Fruit fly (Drosophila melanogaster) whole organism, embryonic: Measurements from ENCODE around the gene CG13921.

Source experiments
- CG10209 ChIP-seq: fragments of 200-800 bp; sonication (Bioruptor generic); optimal IDR thresholded peaks from 3 replicates; lab custom pipeline; 2017; ENCODE audit warnings: missing biosample characterization, mild to moderate bottlenecking, missing genetic modification characterization, missing genetic modification reagents
- CG11085 ChIP-seq: fragments of 200-800 bp; sonication (Bioruptor generic); IDR thresholded peaks from 2 replicates; pipeline ENCODE4 v1.3.6; 2022; ENCODE audit warnings: missing biosample characterization, missing genetic modification characterization
- CG11398 ChIP-seq: fragments of 200-800 bp; sonication (Bioruptor generic); optimal IDR thresholded peaks from 2 replicates; lab custom pipeline; 2016; ENCODE audit warnings: missing biosample characterization, missing genetic modification characterization
- CG12659 ChIP-seq: fragments of 200-800 bp; sonication (Bioruptor generic); optimal IDR thresholded peaks from 3 replicates; lab custom pipeline; 2017; ENCODE audit warnings: mild to moderate bottlenecking, missing biosample characterization, missing genetic modification reagents, missing genetic modification characterization
- CG13424 ChIP-seq: fragments of 200-800 bp; sonication (Bioruptor generic); optimal IDR thresholded peaks from 2 replicates; lab custom pipeline; 2019; ENCODE audit warnings: missing biosample characterization, mild to moderate bottlenecking, missing genetic modification characterization, moderate library complexity
- CG15479 ChIP-seq: fragments of 200-800 bp; sonication (Bioruptor generic); optimal IDR thresholded peaks from 3 replicates; lab custom pipeline; 2019; ENCODE audit warnings: missing biosample characterization, mild to moderate bottlenecking, missing genetic modification characterization, moderate library complexity
- CG17359 ChIP-seq: fragments of 200-800 bp; sonication (Bioruptor generic); optimal IDR thresholded peaks from 3 replicates; lab custom pipeline; 2018; ENCODE audit warnings: missing biosample characterization, mild to moderate bottlenecking, missing genetic modification characterization, moderate library complexity
- CG17612 ChIP-seq: fragments of 200-800 bp; sonication (Bioruptor generic); IDR thresholded peaks from 2 replicates; pipeline ENCODE4 v1.3.6; 2022; ENCODE audit warnings: missing biosample characterization, missing genetic modification characterization
- CG4617 ChIP-seq: fragments of 200-800 bp; sonication (Bioruptor generic); optimal IDR thresholded peaks from 3 replicates; lab custom pipeline; 2016; ENCODE audit warnings: missing biosample characterization, missing genetic modification characterization, borderline replicate concordance
- CG6813 ChIP-seq: fragments of 200-800 bp; sonication (Bioruptor generic); optimal IDR thresholded peaks from 2 replicates; lab custom pipeline; 2017; ENCODE audit warnings: missing biosample characterization, missing genetic modification characterization, mild to moderate bottlenecking, moderate library complexity, missing genetic modification reagents
- CG7556 ChIP-seq: fragments of 200-800 bp; sonication (Bioruptor generic); optimal IDR thresholded peaks from 2 replicates; lab custom pipeline; 2017; ENCODE audit warnings: missing biosample characterization, mild to moderate bottlenecking, missing genetic modification characterization
- CTCF ChIP-seq: fragments of 200-800 bp; sonication (Bioruptor generic); optimal IDR thresholded peaks from 2 replicates; lab custom pipeline; 2017; ENCODE audit warnings: missing biosample characterization, mild to moderate bottlenecking, missing genetic modification characterization, moderate library complexity
- Drgx ChIP-seq: fragments of 200-800 bp; sonication (Bioruptor generic); IDR thresholded peaks from 2 replicates; pipeline ENCODE4 v1.3.6; 2022; ENCODE audit warnings: missing biosample characterization, missing genetic modification characterization
- ERR ChIP-seq: fragments of 200-800 bp; sonication (Bioruptor generic); optimal IDR thresholded peaks from 2 replicates; lab custom pipeline; 2016; ENCODE audit warnings: missing biosample characterization, missing genetic modification characterization
- Ets65A ChIP-seq: fragments of 200-800 bp; sonication (Bioruptor generic); peaks from one replicate; lab custom pipeline; 2016; ENCODE audit warnings: missing biosample characterization, missing genetic modification characterization
- Pdp1 ChIP-seq, 2 experiments: fragments of 200-800 bp; sonication (Bioruptor generic); optimal IDR thresholded peaks; 3 replicates each; lab custom pipeline; 2016; ENCODE audit warnings: missing biosample characterization in 2 of 2, missing genetic modification characterization in 2 of 2, mild to moderate bottlenecking in 1 of 2, moderate library complexity in 1 of 2
- Sox100B ChIP-seq: fragments of 200-800 bp; sonication (Bioruptor generic); optimal IDR thresholded peaks from 3 replicates; lab custom pipeline; 2018; ENCODE audit warnings: missing biosample characterization, mild to moderate bottlenecking, missing genetic modification characterization
- TFAM ChIP-seq: fragments of 200-800 bp; sonication (Bioruptor generic); optimal IDR thresholded peaks from 2 replicates; lab custom pipeline; 2017; ENCODE audit warnings: missing biosample characterization, missing genetic modification characterization, inconsistent platforms
- Usf ChIP-seq: fragments of 200-800 bp; sonication (Bioruptor generic); optimal IDR thresholded peaks from 2 replicates; lab custom pipeline; 2017; ENCODE audit warnings: missing genotype, missing biosample characterization, missing genetic modification characterization
- ase ChIP-seq: fragments of 200-800 bp; sonication (Bioruptor generic); IDR thresholded peaks from 3 replicates; pipeline ENCODE4 v1.3.6; 2022; ENCODE audit warnings: missing biosample characterization, missing genetic modification characterization
- bowl ChIP-seq: fragments of 200-800 bp; sonication (Bioruptor generic); IDR thresholded peaks from 2 replicates; pipeline ENCODE4 v1.3.6; 2022; ENCODE audit warnings: missing biosample characterization, missing genetic modification characterization
- chn ChIP-seq: fragments of 200-800 bp; sonication (Bioruptor generic); optimal IDR thresholded peaks from 2 replicates; lab custom pipeline; 2016; ENCODE audit warnings: missing biosample characterization, missing genetic modification characterization
- cwo ChIP-seq: fragments of 200-800 bp; sonication (Bioruptor generic); optimal IDR thresholded peaks from 3 replicates; lab custom pipeline; 2017; ENCODE audit warnings: missing biosample characterization, missing genetic modification characterization, mild to moderate bottlenecking, moderate library complexity, missing genetic modification reagents
- da ChIP-seq: fragments of 200-800 bp; sonication (Bioruptor generic); optimal IDR thresholded peaks from 2 replicates; lab custom pipeline; 2016; ENCODE audit warnings: missing biosample characterization, missing genetic modification characterization
- emc ChIP-seq: fragments of 200-800 bp; sonication (Bioruptor generic); optimal IDR thresholded peaks from 2 replicates; lab custom pipeline; 2016; ENCODE audit warnings: missing biosample characterization, missing genetic modification characterization
- grn ChIP-seq: fragments of 200-800 bp; sonication (Bioruptor generic); optimal IDR thresholded peaks from 3 replicates; lab custom pipeline; 2017; ENCODE audit warnings: missing biosample characterization, missing genetic modification characterization
- lov ChIP-seq, 2 experiments: fragments of 200-800 bp in 1 of 2; fragments of >200 bp in 1 of 2; sonication (Bioruptor generic) in 1 of 2; IDR thresholded peaks in 1 of 2; optimal IDR thresholded peaks in 1 of 2; 2 replicates in 1 of 2; 3 replicates in 1 of 2; pipeline versions ENCODE4 v1.3.6 to Lab custom; 2017 to 2022; ENCODE audit warnings: missing biosample characterization in 1 of 2, missing genetic modification characterization in 1 of 2
- luna ChIP-seq: fragments of 200-800 bp; sonication (Bioruptor generic); optimal IDR thresholded peaks from 2 replicates; lab custom pipeline; 2016; ENCODE audit warnings: missing biosample characterization, missing genetic modification characterization
- nau ChIP-seq: fragments of 200-800 bp; sonication (Bioruptor generic); optimal IDR thresholded peaks from 3 replicates; lab custom pipeline; 2017; ENCODE audit warnings: missing biosample characterization, mild to moderate bottlenecking, missing genetic modification characterization, missing genetic modification reagents
- phol ChIP-seq: fragments of 200-800 bp; sonication (Bioruptor generic); optimal IDR thresholded peaks from 3 replicates; lab custom pipeline; 2018; ENCODE audit warnings: missing biosample characterization, mild to moderate bottlenecking, missing genetic modification characterization, moderate library complexity
- salm ChIP-seq: fragments of 200-800 bp; sonication (Bioruptor generic); optimal IDR thresholded peaks from 2 replicates; lab custom pipeline; 2018; ENCODE audit warnings: missing biosample characterization, mild to moderate bottlenecking, missing genetic modification characterization
- sob ChIP-seq: fragments of 200-800 bp; sonication (Bioruptor generic); IDR thresholded peaks from 2 replicates; pipeline ENCODE4 v1.3.6; 2022; ENCODE audit warnings: missing biosample characterization, missing genetic modification characterization
- sr ChIP-seq: fragments of 200-800 bp; sonication (Bioruptor generic); IDR thresholded peaks from 3 replicates; pipeline ENCODE4 v1.3.6; 2022; ENCODE audit warnings: missing biosample characterization, missing genetic modification characterization
- tin ChIP-seq: fragments of 200-800 bp; sonication (Bioruptor generic); optimal IDR thresholded peaks from 3 replicates; lab custom pipeline; 2016; ENCODE audit warnings: missing biosample characterization, missing genetic modification characterization
- twi ChIP-seq: fragments of 200-800 bp; optimal IDR thresholded peaks from 2 replicates; lab custom pipeline; 2019; ENCODE audit warnings: missing biosample characterization, mild to moderate bottlenecking, missing genetic modification characterization, moderate library complexity

Gene CG13921

dm6 chr3L:1709161-1709560 is 37.5 kb upstream of the CG13921 start:
- TF ChIP-seq twi, result no peak
- TF ChIP-seq Ets65A (GFP tag; lab: Kevin White, UChicago), result peak; percentile 80

dm6 chr3L:1710562-1710961 is 36.1 kb upstream of the CG13921 start:
- TF ChIP-seq sob (GFP tag; lab: Robert Waterston, UW) (no peak), Usf (GFP tag; lab: Kevin White, UChicago) (no peak), Drgx (GFP tag; lab: Robert Waterston, UW) (peak; percentile 32; the same call in 1 of the 2 replicates), sr (GFP tag; lab: Robert Waterston, UW) (no peak), ERR (GFP tag; lab: Kevin White, UChicago) (no peak), tin (GFP tag; lab: Kevin White, UChicago) (no peak), CG7556 (GFP tag; lab: Kevin White, UChicago) (no peak), CG11085 (no peak)

dm6 chr3L:1711218-1711617 is 35.5 kb upstream of the CG13921 start:
- TF ChIP-seq chn (no peak), emc (GFP tag; lab: Kevin White, UChicago) (no peak), CTCF (GFP tag; lab: Kevin White, UChicago) (no peak), nau (GFP tag; lab: Kevin White, UChicago) (no peak)

- TF ChIP-seq lov (optimal IDR thresholded peaks at IDR 0.05; lab: Kevin White, UChicago), result no peak
- no peak for TF ChIP-seq lov (GFP tag; IDR thresholded peaks at IDR 0.05; lab: Robert Waterston, UW)
- no peak for TF ChIP-seq CG4617
- no peak for TF ChIP-seq bowl (GFP tag; lab: Robert Waterston, UW)
- no peak for TF ChIP-seq TFAM
- TF ChIP-seq CG12659 (GFP tag; lab: Kevin White, UChicago), result no peak
- TF ChIP-seq CG13424, result no peak
- no peak for TF ChIP-seq CG17612 (GFP tag; lab: Robert Waterston, UW)
These were observed 23.7 kb upstream of the CG13921 start, which contains the start of gene CG18171 for dm6 chr3L:1723053-1723452. Gene CG18171, minus strand, starts transcription at chr3L:1723153.

DNA sequence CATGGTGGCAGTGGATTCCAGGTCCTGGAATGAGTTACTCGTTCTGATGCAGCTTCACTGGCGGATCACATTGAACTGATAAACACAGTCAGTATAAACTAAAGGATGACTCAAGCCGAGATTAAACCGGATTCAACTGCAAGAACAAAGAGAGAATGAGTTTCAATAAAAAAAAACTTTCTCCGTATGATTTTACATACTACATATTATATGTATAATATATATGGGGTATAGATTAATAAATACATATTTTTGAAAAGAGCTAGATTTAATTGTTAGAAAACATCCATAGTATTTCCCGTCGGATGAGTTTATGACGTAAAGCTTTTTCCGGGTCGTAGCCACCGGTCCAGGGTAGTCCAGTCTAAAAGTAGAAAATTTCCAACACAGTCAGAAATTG is 22.6 kb upstream of the CG13921 start, which contains the start of gene CG12035:
Gene CG12035 (plus strand): TSS at position 301 of the 400 bp plus-strand sequence.
- no peak for TF ChIP-seq da (GFP tag; lab: Kevin White, UChicago)
- no peak for TF ChIP-seq Drgx (GFP tag; lab: Robert Waterston, UW)
- no peak for TF ChIP-seq CG17359 (tag; lab: Kevin White, UChicago)
- no peak for TF ChIP-seq CG11398 (GFP tag; lab: Kevin White, UChicago)
- TF ChIP-seq bowl (GFP tag; lab: Robert Waterston, UW), result no peak

DNA sequence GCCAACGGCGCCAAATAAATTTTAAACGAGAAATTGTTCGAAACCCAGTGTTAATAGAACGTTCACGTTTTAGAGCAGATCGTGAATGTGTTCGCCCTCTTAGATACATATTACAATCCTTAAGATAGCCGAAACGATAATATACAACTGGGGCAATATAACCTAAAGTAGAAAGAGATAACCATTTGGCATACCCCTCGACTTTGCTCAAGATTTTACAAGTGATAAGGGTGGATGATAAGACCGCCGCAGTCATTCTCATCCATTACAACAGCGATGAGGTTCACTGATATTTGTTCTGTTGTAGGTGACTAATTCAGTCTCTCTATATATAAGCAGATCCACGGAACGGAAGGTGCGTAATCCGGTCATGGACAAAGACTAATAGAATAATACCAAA is 20.0 kb upstream of the CG13921 start:
- TF ChIP-seq luna (GFP tag; lab: Kevin White, UChicago) (no peak), CG6813 (no peak), salm (tag; lab: Kevin White, UChicago) (no peak), ase (GFP tag; lab: Robert Waterston, UW) (no peak), grn (GFP tag; lab: Kevin White, UChicago) (peak; percentile 20), Pdp1 (GFP tag; optimal IDR thresholded peaks at IDR 0.05; lab: Kevin White, UChicago) (peak in 1 of 2 experiments; percentile 2), cwo (GFP tag; lab: Kevin White, UChicago) (peak; percentile 16), CG10209 (no peak), Sox100B (GFP tag; lab: Kevin White, UChicago) (no peak), phol (no peak), CG15479 (GFP tag; lab: Kevin White, UChicago) (peak; percentile 57)
